Worm (Caenorhabditis elegans) whole organism, L4 larva: ENCODE measurements around the gene F48E8.4.
A peak's percentile ranks its signal among the peaks of the same experiment; 100 is the strongest.

Experiments
- R02D3.7 ChIP-seq: fragments of 150-350 bp; sonication (generic microtip); optimal IDR thresholded peaks from 3 replicates; lab custom pipeline; 2014; ENCODE audit warnings: missing biosample characterization, missing genetic modification characterization
- ama-1 ChIP-seq: fragments of 150-350 bp; optimal IDR thresholded peaks from 2 replicates; lab custom pipeline; 2014; ENCODE audit warnings: inconsistent platforms, mixed read lengths
- dve-1 ChIP-seq: sonication (generic microtip); optimal IDR thresholded peaks from 2 replicates; lab custom pipeline; 2017; ENCODE audit warnings: antibody characterized with exemption, mild to moderate bottlenecking, missing genetic modification characterization, missing compliant biosample characterization; ENCODE audit not compliant: insufficient read depth
- mdl-1 ChIP-seq, 2 experiments: fragments of 150-350 bp in 1 of 2; sonication (generic microtip) in 1 of 2; optimal IDR thresholded peaks; 2 replicates each; lab custom pipeline; 2014 to 2017; ENCODE audit warnings: missing biosample characterization in 2 of 2, missing genetic modification characterization in 2 of 2
- mep-1 ChIP-seq: fragments of 150-350 bp; sonication (generic microtip); optimal IDR thresholded peaks from 3 replicates; lab custom pipeline; 2014; ENCODE audit warnings: missing biosample characterization, missing genetic modification characterization
- nhr-48 ChIP-seq: sonication (generic microtip); optimal IDR thresholded peaks from 2 replicates; lab custom pipeline; 2016; ENCODE audit warnings: mild to moderate bottlenecking, missing genetic modification characterization, missing compliant biosample characterization
- saeg-2 ChIP-seq: fragments of 200-800 bp; sonication (Bioruptor generic); IDR thresholded peaks from 2 replicates; pipeline ENCODE4 v1.3.6; 2022; ENCODE audit warnings: missing genetic modification reagents, missing genetic modification characterization, missing compliant biosample characterization
- skn-1 ChIP-seq: fragments of 150-350 bp; optimal IDR thresholded peaks from 2 replicates; lab custom pipeline; 2014; ENCODE audit warnings: missing biosample characterization, missing genetic modification characterization
- unc-130 ChIP-seq: sonication (generic microtip); optimal IDR thresholded peaks from 2 replicates; lab custom pipeline; 2016; ENCODE audit warnings: missing genetic modification reagents, missing genetic modification characterization, missing compliant biosample characterization
- unc-39 ChIP-seq: sonication (generic microtip); optimal IDR thresholded peaks from 2 replicates; lab custom pipeline; 2017; ENCODE audit warnings: missing biosample characterization, missing genetic modification characterization
- unc-62 ChIP-seq, 3 experiments: fragments of 150-350 bp in 1 of 3; sonication (generic microtip); optimal IDR thresholded peaks in 2 of 3; peaks in 1 of 3; 1 replicate in 1 of 3; 2 replicates in 2 of 3; lab custom pipeline; 2014 to 2017; ENCODE audit warnings: missing biosample characterization in 3 of 3, missing genetic modification characterization in 3 of 3, missing genetic modification reagents in 3 of 3, missing genotype in 1 of 3
- zip-11 ChIP-seq: fragments of 200-800 bp; sonication (Bioruptor generic); IDR thresholded peaks from 2 replicates; pipeline ENCODE4 v1.3.6; 2022; ENCODE audit warnings: missing genetic modification characterization, missing compliant biosample characterization
- zip-2 ChIP-seq: fragments of 150-350 bp; optimal IDR thresholded peaks from 2 replicates; lab custom pipeline; 2014; ENCODE audit warnings: missing biosample characterization, missing genetic modification characterization
- ztf-11 ChIP-seq: fragments of 150-350 bp; optimal IDR thresholded peaks from 2 replicates; lab custom pipeline; 2014; ENCODE audit warnings: missing biosample characterization, missing genetic modification characterization

DNA sequence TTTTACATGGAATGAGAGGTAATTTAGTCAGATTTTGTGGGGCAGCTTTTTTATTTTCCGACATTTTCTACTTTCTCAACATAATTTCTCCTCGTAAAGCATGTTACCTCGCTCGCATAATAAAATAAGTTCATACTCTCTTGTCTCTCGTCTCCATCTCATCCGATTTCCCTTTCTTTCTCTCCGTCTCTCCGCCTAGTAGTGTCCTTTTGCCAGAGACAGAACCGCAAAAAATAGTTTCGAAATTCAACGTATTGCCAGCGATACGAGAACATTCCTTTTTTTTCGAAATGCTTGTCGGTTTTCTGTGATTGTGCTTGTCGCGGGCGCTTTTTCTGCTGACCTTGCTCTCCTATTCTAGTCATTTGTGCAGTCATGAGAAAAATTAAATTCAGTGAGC is 50.8 kb downstream of the F48E8.4 start:
- peak; percentile 20 for TF ChIP-seq mep-1 (tag; lab: Kevin White, UChicago)
- no peak for TF ChIP-seq zip-11 (GFP tag; lab: Robert Waterston, UW)
- TF ChIP-seq unc-130 (GFP tag; lab: Kevin White, UChicago) = no peak
- no peak for TF ChIP-seq unc-62 (GFP tag; optimal IDR thresholded peaks at IDR 0.05 in 1 of 2; lab: Kevin White, UChicago)
- TF ChIP-seq unc-62 (tag; optimal IDR thresholded peaks at IDR 0.05; lab: Kevin White, UChicago) = no peak
- peak in 1 of 2 experiments; percentile 41 for TF ChIP-seq mdl-1 (tag; optimal IDR thresholded peaks at IDR 0.05; lab: Kevin White, UChicago)
- no peak for TF ChIP-seq saeg-2
- no peak for TF ChIP-seq nhr-48
- TF ChIP-seq dve-1 = peak; percentile 77
- TF ChIP-seq ama-1 (lab: Kevin White, UChicago) = peak; percentile 83
- no peak for TF ChIP-seq zip-2 (tag; lab: Kevin White, UChicago)
- no peak for TF ChIP-seq unc-39
- no peak for TF ChIP-seq skn-1
- no peak for TF ChIP-seq ztf-11 (tag; lab: Kevin White, UChicago)
- no peak for TF ChIP-seq R02D3.7 (tag; lab: Kevin White, UChicago)
